Worm (Caenorhabditis elegans) whole organism, young adult: ENCODE measurements around the gene srlf-37.

Experiments used
- Y95B8A.8 ChIP-seq: fragments of 200-800 bp; sonication (Bioruptor generic); IDR thresholded peaks from 2 replicates; pipeline ENCODE4 v1.3.6; 2022; ENCODE audit warnings: missing genetic modification reagents, missing genetic modification characterization, missing compliant biosample characterization
- ZK185.1 ChIP-seq: sonication (generic microtip); optimal IDR thresholded peaks from 2 replicates; lab custom pipeline; 2016; ENCODE audit warnings: mild to moderate bottlenecking, missing genetic modification characterization, missing compliant biosample characterization; ENCODE audit not compliant: poor library complexity, severe bottlenecking
- ama-1 ChIP-seq, 3 experiments: fragments of 150-350 bp in 1 of 3; sonication (generic microtip) in 2 of 3; optimal IDR thresholded peaks; 2 replicates each; lab custom pipeline; 2014 to 2018; ENCODE audit warnings: missing biosample characterization in 2 of 3, missing genetic modification characterization in 2 of 3, missing genetic modification reagents in 2 of 3
- bed-1 ChIP-seq: fragments of 200-800 bp; sonication (Bioruptor generic); IDR thresholded peaks from 2 replicates; pipeline ENCODE4 v1.3.6; 2022; ENCODE audit warnings: missing genetic modification reagents, missing genetic modification characterization, missing compliant biosample characterization
- ceh-40 ChIP-seq: fragments of 200-800 bp; sonication (Bioruptor generic); IDR thresholded peaks from 2 replicates; pipeline ENCODE4 v1.3.6; 2022; ENCODE audit warnings: missing genetic modification characterization, missing compliant biosample characterization
- hrde-1 ChIP-seq: sonication (generic microtip); optimal IDR thresholded peaks from 2 replicates; lab custom pipeline; 2016; ENCODE audit warnings: missing genetic modification characterization, mild to moderate bottlenecking, missing compliant biosample characterization, moderate library complexity, missing genotype, missing genetic modification reagents, borderline replicate concordance
- nfya-1 ChIP-seq: sonication (generic microtip); optimal IDR thresholded peaks from 2 replicates; lab custom pipeline; 2017; ENCODE audit warnings: antibody characterized with exemption, missing compliant biosample characterization, missing genetic modification characterization, borderline replicate concordance; ENCODE audit not compliant: insufficient read depth
- nfya-2 ChIP-seq: fragments of 200-800 bp; sonication (Bioruptor generic); IDR thresholded peaks from 2 replicates; pipeline ENCODE4 v1.3.6; 2022; ENCODE audit warnings: missing genetic modification reagents, missing genetic modification characterization, missing compliant biosample characterization
- unc-130 ChIP-seq: sonication (generic microtip); optimal IDR thresholded peaks from 2 replicates; lab custom pipeline; 2016; ENCODE audit warnings: missing genetic modification reagents, missing genetic modification characterization, missing compliant biosample characterization
- unc-62 ChIP-seq: fragments of 150-350 bp; optimal IDR thresholded peaks from 2 replicates; lab custom pipeline; 2014; ENCODE audit warnings: missing biosample characterization, missing genetic modification reagents, missing genetic modification characterization
- ztf-22 ChIP-seq: fragments of 200-800 bp; sonication (Bioruptor generic); optimal IDR thresholded peaks from 2 replicates; lab custom pipeline; 2018; ENCODE audit warnings: mild to moderate bottlenecking, missing genetic modification characterization, moderate library complexity, missing compliant biosample characterization
- ztf-3 ChIP-seq: fragments of 200-800 bp; sonication (Bioruptor generic); optimal IDR thresholded peaks from 2 replicates; lab custom pipeline; 2018; ENCODE audit warnings: mild to moderate bottlenecking, missing genetic modification characterization, missing compliant biosample characterization

DNA sequence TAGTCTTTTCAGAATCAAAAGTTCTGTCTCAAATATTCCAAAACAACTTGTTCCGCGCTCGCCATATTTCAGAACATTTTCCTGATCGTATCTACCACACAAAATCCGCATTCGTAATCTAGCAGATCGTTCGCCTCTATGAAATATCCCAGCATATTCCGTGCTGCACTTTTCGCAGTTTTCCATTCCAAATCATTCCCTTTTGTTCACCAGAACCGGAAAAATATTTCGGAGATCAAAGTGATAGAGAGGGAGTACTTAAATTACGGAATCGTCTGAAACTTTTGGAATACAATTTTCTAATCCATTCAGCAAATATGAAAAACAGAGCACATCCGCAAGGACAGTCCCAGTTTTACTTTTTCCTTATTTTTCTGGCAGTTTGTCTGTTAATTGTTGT, 16.2 kb downstream of the srlf-37 start, which contains the start of gene K06H6.1:
- no peak for TF ChIP-seq hrde-1 (tag; lab: Kevin White, UChicago)
- TF ChIP-seq nfya-2 (GFP tag; lab: Robert Waterston, UW) = no peak
- no peak for TF ChIP-seq Y95B8A.8
- TF ChIP-seq ZK185.1 = no peak
- TF ChIP-seq bed-1 (GFP tag; lab: Robert Waterston, UW) = no peak
- no peak for TF ChIP-seq ceh-40 (GFP tag; lab: Robert Waterston, UW)
- TF ChIP-seq ama-1 (optimal IDR thresholded peaks at IDR 0.05; lab: Kevin White, UChicago) = no peak
- TF ChIP-seq ama-1 (GFP tag; optimal IDR thresholded peaks at IDR 0.05; lab: Kevin White, UChicago) = no peak
- no peak for TF ChIP-seq nfya-1 (tag; lab: Kevin White, UChicago)
- no peak for TF ChIP-seq unc-130
- TF ChIP-seq unc-62 (GFP tag; lab: Kevin White, UChicago) = no peak
- no peak for TF ChIP-seq ztf-3 (GFP tag; lab: Kevin White, UChicago)
- TF ChIP-seq ztf-22 (GFP tag; lab: Kevin White, UChicago) = no peak
